Worm (Caenorhabditis elegans) whole organism, L2 larva: Measurements from ENCODE around the gene srh-268.

Experiments
- unc-39 ChIP-seq: fragments of 150-350 bp; optimal IDR thresholded peaks from 2 replicates; lab custom pipeline; 2014; ENCODE audit warnings: missing biosample characterization, missing genetic modification characterization
- unc-62 ChIP-seq: fragments of 150-350 bp; optimal IDR thresholded peaks from 2 replicates; lab custom pipeline; 2014; ENCODE audit warnings: missing biosample characterization, missing genetic modification reagents, missing genetic modification characterization

DNA sequence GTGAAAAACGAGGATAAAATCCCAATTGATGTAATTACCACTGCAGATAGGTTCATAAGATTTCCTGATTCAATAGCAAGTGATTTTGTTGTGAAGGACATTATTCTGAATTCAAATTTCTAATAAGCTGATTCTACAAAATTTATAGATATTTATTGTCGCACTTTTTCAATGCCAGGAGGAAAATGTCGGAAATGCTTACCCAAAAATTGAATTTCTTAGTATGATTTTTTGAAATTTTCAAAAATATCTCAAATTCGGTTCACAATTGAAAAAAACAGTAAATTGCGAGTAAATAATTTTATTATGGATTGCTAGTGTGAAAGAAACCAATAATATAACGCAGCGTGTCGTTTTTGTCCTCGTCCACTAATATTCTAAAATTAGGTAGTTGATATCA is 46.2 kb upstream of the srh-268 start, which contains the start of gene srbc-10:
- TF ChIP-seq unc-39 (tag; lab: Kevin White, UChicago): no peak
- TF ChIP-seq unc-62 (GFP tag; lab: Kevin White, UChicago): no peak
